Fruit fly (Drosophila melanogaster): ENCODE measurements around the gene up.
A peak's percentile ranks its signal among the peaks of the same experiment; 100 is the strongest.

The up gene

dm6 chrX:13633298-13633891, 31.0 kb upstream of the up start:
- no peak for TF ChIP-seq slou (GFP tag; optimal IDR thresholded peaks at IDR 0.05)
- peak; percentile 58 for TF ChIP-seq Hmr (GFP tag; optimal IDR thresholded peaks at IDR 0.05)
- TF ChIP-seq crol (GFP tag; IDR thresholded peaks at IDR 0.05): peak; percentile 41
- no peak for TF ChIP-seq CG17361 (GFP tag; IDR thresholded peaks at IDR 0.05)
- no peak for TF ChIP-seq CG3995 (GFP tag; optimal IDR thresholded peaks at IDR 0.05)
- no peak for TF ChIP-seq sim (GFP tag; IDR thresholded peaks at IDR 0.05)
- peak; percentile 6 for TF ChIP-seq CG4328 (GFP tag; optimal IDR thresholded peaks at IDR 0.05)
- peak; percentile 4 for TF ChIP-seq grau (tag; optimal IDR thresholded peaks at IDR 0.05)
- no peak for TF ChIP-seq Fer3 (tag; optimal IDR thresholded peaks at IDR 0.05)
- no peak for TF ChIP-seq CG16779 (GFP tag; IDR thresholded peaks at IDR 0.05)
- TF ChIP-seq fd102C (GFP tag; optimal IDR thresholded peaks at IDR 0.05): peak; percentile 14
- TF ChIP-seq CG7271 (tag; optimal IDR thresholded peaks at IDR 0.05): no peak
- peak; percentile 4 for TF ChIP-seq CG18599 (GFP tag; optimal IDR thresholded peaks at IDR 0.05)
- peak; percentile 59 for TF ChIP-seq sd (tag; optimal IDR thresholded peaks at IDR 0.05)
- no peak for TF ChIP-seq CG3065 (GFP tag; optimal IDR thresholded peaks at IDR 0.05)
- peak; percentile 11 for TF ChIP-seq CG7556 (GFP tag; optimal IDR thresholded peaks at IDR 0.05)
- peak; percentile 12 for TF ChIP-seq CG12769 (tag; optimal IDR thresholded peaks at IDR 0.05)
- peak in 1 of 2 experiments; percentile 80 for TF ChIP-seq Pdp1 (GFP tag; optimal IDR thresholded peaks at IDR 0.05)
- TF ChIP-seq ATbp (GFP tag; optimal IDR thresholded peaks at IDR 0.05): no peak
- TF ChIP-seq tll (GFP tag; optimal IDR thresholded peaks at IDR 0.05): peak in 1 of 2 experiments; percentile 21
- TF ChIP-seq dimm (GFP tag; IDR thresholded peaks at IDR 0.05): no peak
- no peak for TF ChIP-seq Tbp (GFP tag; optimal IDR thresholded peaks at IDR 0.05)
- TF ChIP-seq CG6272 (GFP tag; IDR thresholded peaks at IDR 0.05): no peak
- no peak for TF ChIP-seq Side (GFP tag; optimal IDR thresholded peaks at IDR 0.05)
- TF ChIP-seq CG8478 (optimal IDR thresholded peaks at IDR 0.05): no peak
- TF ChIP-seq tx (GFP tag; optimal IDR thresholded peaks at IDR 0.05): no peak
- TF ChIP-seq NFAT (GFP tag; IDR thresholded peaks at IDR 0.05): peak; percentile 26; the same call in 1 of the 2 replicates
- TF ChIP-seq CG8924 (tag; optimal IDR thresholded peaks at IDR 0.05): no peak
- no peak for TF ChIP-seq H15 (GFP tag; IDR thresholded peaks at IDR 0.05)
- no peak for TF ChIP-seq D19B (GFP tag; optimal IDR thresholded peaks at IDR 0.05)
- no peak for TF ChIP-seq pzg (GFP tag; optimal IDR thresholded peaks at IDR 0.05)
- TF ChIP-seq maf-S (GFP tag; optimal IDR thresholded peaks at IDR 0.05): no peak
- no peak for TF ChIP-seq CG9876 (GFP tag; optimal IDR thresholded peaks at IDR 0.05)
- peak; percentile 12 for TF ChIP-seq CG9727 (GFP tag; optimal IDR thresholded peaks at IDR 0.05)
- TF ChIP-seq cas (GFP tag; IDR thresholded peaks at IDR 0.05): no peak
- TF ChIP-seq CG16815 (GFP tag; optimal IDR thresholded peaks at IDR 0.05): no peak
- peak; percentile 87 for TF ChIP-seq sens (GFP tag)
- TF ChIP-seq so (GFP tag; IDR thresholded peaks at IDR 0.05): peak; percentile 27; the same call in 1 of the 3 replicates
- peak; percentile 53; the same call in 2 of the 3 replicates for TF ChIP-seq ci (GFP tag; IDR thresholded peaks at IDR 0.05)
- TF ChIP-seq CG8290 (GFP tag; optimal IDR thresholded peaks at IDR 0.05): peak; percentile 26
- TF ChIP-seq CG8290 (tag; optimal IDR thresholded peaks at IDR 0.05): no peak
- TF ChIP-seq Kr (GFP tag; optimal IDR thresholded peaks at IDR 0.05): peak; percentile 46
- TF ChIP-seq tup (GFP tag; optimal IDR thresholded peaks at IDR 0.05): no peak
- TF ChIP-seq CG2678 (tag; optimal IDR thresholded peaks at IDR 0.05): peak; percentile 32
- peak; percentile 39 for TF ChIP-seq schlank (tag; optimal IDR thresholded peaks at IDR 0.05)
- no peak for TF ChIP-seq CG33213 (GFP tag; optimal IDR thresholded peaks at IDR 0.05)
- TF ChIP-seq Hsf (GFP tag; optimal IDR thresholded peaks at IDR 0.05): no peak
- peak; percentile 1 for TF ChIP-seq crc (GFP tag; optimal IDR thresholded peaks at IDR 0.05)
- peak; percentile 81 for TF ChIP-seq cwo (GFP tag; optimal IDR thresholded peaks at IDR 0.05)
- no peak for TF ChIP-seq Xbp1 (GFP tag; optimal IDR thresholded peaks at IDR 0.05)
- no peak for TF ChIP-seq CG2199 (GFP tag; IDR thresholded peaks at IDR 0.05)
